Worm (Caenorhabditis elegans) whole organism, young adult: ENCODE data around the gene C55A6.1.

ENCODE experiments used
- B0019.2 ChIP-seq: fragments of 200-800 bp; sonication (Bioruptor generic); conservative IDR thresholded peaks from 2 replicates; pipeline ENCODE4 v1.3.6; 2022; ENCODE audit warnings: missing genetic modification reagents, missing genetic modification characterization, missing compliant biosample characterization
- B0336.3 ChIP-seq: fragments of 200-800 bp; sonication (Bioruptor generic); IDR thresholded peaks from 2 replicates; pipeline ENCODE4 v1.3.6; 2022; ENCODE audit warnings: missing genetic modification characterization, missing compliant biosample characterization
- D2030.7 ChIP-seq: fragments of 200-800 bp; sonication (Bioruptor generic); IDR thresholded peaks from 2 replicates; pipeline ENCODE4 v1.3.6; 2022; ENCODE audit warnings: missing genetic modification reagents, missing genetic modification characterization, missing compliant biosample characterization
- F33H1.4 ChIP-seq: fragments of 200-800 bp; sonication (Bioruptor generic); IDR thresholded peaks from 2 replicates; pipeline ENCODE4 v1.3.6; 2022; ENCODE audit warnings: missing genetic modification reagents, missing genetic modification characterization, missing compliant biosample characterization
- F49E8.2 ChIP-seq: sonication (generic microtip); optimal IDR thresholded peaks from 3 replicates; lab custom pipeline; 2017; ENCODE audit warnings: missing genetic modification characterization, mild to moderate bottlenecking, missing compliant biosample characterization, antibody characterized with exemption, moderate library complexity; ENCODE audit not compliant: insufficient read depth
- T26A5.8 ChIP-seq: sonication (generic microtip); optimal IDR thresholded peaks from 2 replicates; lab custom pipeline; 2016; ENCODE audit warnings: missing genetic modification characterization, missing compliant biosample characterization
- Y95B8A.8 ChIP-seq: fragments of 200-800 bp; sonication (Bioruptor generic); IDR thresholded peaks from 2 replicates; pipeline ENCODE4 v1.3.6; 2022; ENCODE audit warnings: missing genetic modification reagents, missing genetic modification characterization, missing compliant biosample characterization
- ZK185.1 ChIP-seq: sonication (generic microtip); optimal IDR thresholded peaks from 2 replicates; lab custom pipeline; 2016; ENCODE audit warnings: mild to moderate bottlenecking, missing genetic modification characterization, missing compliant biosample characterization; ENCODE audit not compliant: poor library complexity, severe bottlenecking
- ama-1 ChIP-seq, 3 experiments: fragments of 150-350 bp in 1 of 3; sonication (generic microtip) in 2 of 3; optimal IDR thresholded peaks; 2 replicates each; lab custom pipeline; 2014 to 2018; ENCODE audit warnings: missing biosample characterization in 2 of 3, missing genetic modification characterization in 2 of 3, missing genetic modification reagents in 2 of 3
- atf-7 ChIP-seq: sonication (generic microtip); optimal IDR thresholded peaks from 2 replicates; lab custom pipeline; 2017; ENCODE audit warnings: mild to moderate bottlenecking, missing genetic modification characterization, missing compliant biosample characterization
- attf-3 ChIP-seq: fragments of 200-800 bp; sonication (Bioruptor generic); conservative IDR thresholded peaks from 2 replicates; pipeline ENCODE4 v1.3.6; 2022; ENCODE audit warnings: missing genetic modification reagents, missing genetic modification characterization, missing compliant biosample characterization
- cebp-1 ChIP-seq, 2 experiments: fragments of 200-800 bp in 1 of 2; sonication (Bioruptor generic) in 1 of 2; sonication (generic microtip) in 1 of 2; IDR thresholded peaks in 1 of 2; optimal IDR thresholded peaks in 1 of 2; 2 replicates each; pipeline versions ENCODE4 v1.3.6 to Lab custom; 2017 to 2022; ENCODE audit warnings: missing compliant biosample characterization in 2 of 2, missing genetic modification characterization in 2 of 2, mild to moderate bottlenecking in 1 of 2, missing genetic modification reagents in 1 of 2, moderate library complexity in 1 of 2
- ceh-91 ChIP-seq: fragments of 200-800 bp; sonication (Bioruptor generic); IDR thresholded peaks from 2 replicates; pipeline ENCODE4 v1.3.6; 2022; ENCODE audit warnings: missing genetic modification reagents, missing genetic modification characterization, missing compliant biosample characterization
- dox-1 ChIP-seq: fragments of 200-800 bp; sonication (Bioruptor generic); IDR thresholded peaks from 2 replicates; pipeline ENCODE4 v1.3.6; 2022; ENCODE audit warnings: missing genetic modification reagents, missing genetic modification characterization, missing compliant biosample characterization
- dpl-1 ChIP-seq: fragments of 150-350 bp; optimal IDR thresholded peaks from 2 replicates; lab custom pipeline; 2014; ENCODE audit warnings: missing biosample characterization, missing genetic modification reagents, missing genetic modification characterization
- efl-1 ChIP-seq: fragments of 150-350 bp; optimal IDR thresholded peaks from 2 replicates; lab custom pipeline; 2014; ENCODE audit warnings: missing biosample characterization, missing genetic modification reagents, missing genetic modification characterization
- egrh-3 ChIP-seq: fragments of 200-800 bp; sonication (Bioruptor generic); IDR thresholded peaks from 2 replicates; pipeline ENCODE4 v1.3.6; 2022; ENCODE audit warnings: missing genetic modification reagents, missing genetic modification characterization, missing compliant biosample characterization
- ekl-4 ChIP-seq: fragments of 200-800 bp; sonication (Bioruptor generic); IDR thresholded peaks from 2 replicates; pipeline ENCODE4 v1.3.6; 2022; ENCODE audit warnings: missing genetic modification reagents, missing genetic modification characterization, missing compliant biosample characterization
- him-1 ChIP-seq: sonication (generic microtip); optimal IDR thresholded peaks from 2 replicates; lab custom pipeline; 2016; ENCODE audit warnings: missing genotype, missing genetic modification reagents, missing genetic modification characterization, missing compliant biosample characterization
- hmg-1.2 ChIP-seq: fragments of 200-800 bp; sonication (Bioruptor generic); IDR thresholded peaks from 2 replicates; pipeline ENCODE4 v1.3.6; 2022; ENCODE audit warnings: missing genetic modification reagents, missing genetic modification characterization, missing compliant biosample characterization
- hsf-1 ChIP-seq: fragments of 200-800 bp; sonication (Bioruptor generic); IDR thresholded peaks from 2 replicates; pipeline ENCODE4 v1.3.6; 2022; ENCODE audit warnings: missing genetic modification reagents, missing genetic modification characterization, missing compliant biosample characterization
- let-526 ChIP-seq: fragments of 200-800 bp; sonication (Bioruptor generic); IDR thresholded peaks from 2 replicates; pipeline ENCODE4 v1.3.6; 2022; ENCODE audit warnings: missing genetic modification reagents, missing genetic modification characterization, missing compliant biosample characterization
- lin-35 ChIP-seq, 3 experiments: fragments of 150-350 bp in 2 of 3; sonication (generic microtip) in 1 of 3; optimal IDR thresholded peaks; 2 replicates each; lab custom pipeline; 2014 to 2018; ENCODE audit warnings: missing biosample characterization in 3 of 3, missing genetic modification characterization in 3 of 3, missing genetic modification reagents in 3 of 3
- lin-40 ChIP-seq: sonication (generic microtip); optimal IDR thresholded peaks from 2 replicates; lab custom pipeline; 2016; ENCODE audit warnings: missing genetic modification characterization, mild to moderate bottlenecking, missing compliant biosample characterization, missing genotype, missing genetic modification reagents
- lin-54 ChIP-seq: fragments of 200-800 bp; sonication (Bioruptor generic); optimal IDR thresholded peaks from 2 replicates; lab custom pipeline; 2018; ENCODE audit warnings: mild to moderate bottlenecking, missing genetic modification characterization, missing compliant biosample characterization
- lsl-1 ChIP-seq: fragments of 200-800 bp; sonication (Bioruptor generic); optimal IDR thresholded peaks from 2 replicates; lab custom pipeline; 2018; ENCODE audit warnings: mild to moderate bottlenecking, missing genetic modification characterization, moderate library complexity, missing compliant biosample characterization
- madf-10 ChIP-seq: sonication (generic microtip); optimal IDR thresholded peaks from 2 replicates; lab custom pipeline; 2016; ENCODE audit warnings: mild to moderate bottlenecking, missing genetic modification characterization, missing compliant biosample characterization
- madf-6 ChIP-seq: fragments of 200-800 bp; sonication (Bioruptor generic); IDR thresholded peaks from 2 replicates; pipeline ENCODE4 v1.3.6; 2022; ENCODE audit warnings: missing genetic modification reagents, missing genetic modification characterization, missing compliant biosample characterization
- madf-8 ChIP-seq: fragments of 200-800 bp; sonication (Bioruptor generic); conservative IDR thresholded peaks from 2 replicates; pipeline ENCODE4 v1.3.6; 2022; ENCODE audit warnings: missing genetic modification reagents, missing genetic modification characterization, missing compliant biosample characterization
- nfyb-1 ChIP-seq: fragments of 200-800 bp; sonication (Bioruptor generic); IDR thresholded peaks from 2 replicates; pipeline ENCODE4 v1.3.6; 2022; ENCODE audit warnings: missing genetic modification reagents, missing genetic modification characterization, missing compliant biosample characterization
- nhr-120 ChIP-seq: fragments of 200-800 bp; sonication (Bioruptor generic); IDR thresholded peaks from 2 replicates; pipeline ENCODE4 v1.3.6; 2022; ENCODE audit warnings: missing genetic modification characterization, missing compliant biosample characterization
- nhr-90 ChIP-seq: sonication (generic microtip); optimal IDR thresholded peaks from 2 replicates; lab custom pipeline; 2016; ENCODE audit warnings: missing genotype, mild to moderate bottlenecking, missing genetic modification characterization, missing compliant biosample characterization
- rcor-1 ChIP-seq: fragments of 200-800 bp; sonication (Bioruptor generic); IDR thresholded peaks from 2 replicates; pipeline ENCODE4 v1.3.6; 2022; ENCODE audit warnings: missing genetic modification reagents, missing genetic modification characterization, missing compliant biosample characterization
- rpc-1 ChIP-seq, 2 experiments: fragments of 150-350 bp in 1 of 2; sonication (generic microtip) in 1 of 2; optimal IDR thresholded peaks; 2 replicates each; lab custom pipeline; 2014 to 2018; ENCODE audit warnings: missing biosample characterization in 1 of 2, missing genetic modification characterization in 1 of 2, missing genetic modification reagents in 1 of 2, missing genotype in 1 of 2
- snpc-3.4 ChIP-seq: sonication (generic microtip); optimal IDR thresholded peaks from 2 replicates; lab custom pipeline; 2017; ENCODE audit warnings: missing genetic modification characterization, mild to moderate bottlenecking, missing compliant biosample characterization, antibody characterized with exemption, moderate library complexity, missing genotype, missing genetic modification reagents
- snpc-4 ChIP-seq, 5 experiments: fragments of 150-350 bp in 1 of 5; sonication (generic microtip) in 4 of 5; optimal IDR thresholded peaks; 2 replicates each; lab custom pipeline; 2014 to 2018; ENCODE audit warnings: missing genetic modification characterization in 5 of 5, missing biosample characterization in 3 of 5, antibody characterized with exemption in 2 of 5, mild to moderate bottlenecking in 2 of 5, missing compliant biosample characterization in 2 of 5, missing genotype in 2 of 5, moderate library complexity in 2 of 5, missing genetic modification reagents in 1 of 5
- unc-130 ChIP-seq: sonication (generic microtip); optimal IDR thresholded peaks from 2 replicates; lab custom pipeline; 2016; ENCODE audit warnings: missing genetic modification reagents, missing genetic modification characterization, missing compliant biosample characterization
- xnd-1 ChIP-seq: sonication (generic microtip); optimal IDR thresholded peaks from 2 replicates; lab custom pipeline; 2016; ENCODE audit warnings: missing genotype, missing genetic modification reagents, missing genetic modification characterization, missing compliant biosample characterization
- ztf-18 ChIP-seq: sonication (generic microtip); optimal IDR thresholded peaks from 2 replicates; lab custom pipeline; 2016; ENCODE audit warnings: missing genotype, mild to moderate bottlenecking, missing genetic modification characterization, missing compliant biosample characterization

The C55A6.1 gene

ce11 chrV:11504853-11505397, at the start of gene C55A6.1, which contains the start of gene C55A6.10 (continued):
- TF ChIP-seq nhr-90 (tag; lab: Kevin White, UChicago) = peak; percentile 20
- TF ChIP-seq hsf-1 = peak; percentile 38
- TF ChIP-seq Y95B8A.8 (GFP tag; lab: Robert Waterston, UW) = peak; percentile 78; the same call in 1 of the 2 replicates
- TF ChIP-seq ekl-4 (GFP tag; lab: Robert Waterston, UW) = peak; percentile 90
- peak; percentile 97 for TF ChIP-seq nfyb-1 (GFP tag; lab: Robert Waterston, UW)
- peak; percentile 23 for TF ChIP-seq efl-1 (GFP tag; lab: Kevin White, UChicago)
- peak; percentile 86 for TF ChIP-seq ztf-18 (tag; lab: Kevin White, UChicago)
- peak; percentile 72; the same call in 1 of the 2 replicates for TF ChIP-seq B0019.2 (GFP tag; lab: Robert Waterston, UW)
- TF ChIP-seq hmg-1.2 (GFP tag; lab: Robert Waterston, UW) = peak; percentile 64; the same call in 1 of the 2 replicates
- 0 out of 2 replicates have a peak, but pooled peaks have one; percentile 32 for TF ChIP-seq cebp-1 (GFP tag; IDR thresholded peaks at IDR 0.05; lab: Robert Waterston, UW)
- TF ChIP-seq cebp-1 (tag; optimal IDR thresholded peaks at IDR 0.05; lab: Kevin White, UChicago) = peak; percentile 79
- TF ChIP-seq attf-3 (GFP tag; lab: Robert Waterston, UW) = peak; percentile 69
- peak; percentile 31 for TF ChIP-seq dpl-1 (GFP tag; lab: Kevin White, UChicago)
- peak; percentile 67; the same call in 1 of the 2 replicates for TF ChIP-seq let-526 (GFP tag; lab: Robert Waterston, UW)
- TF ChIP-seq egrh-3 = peak; percentile 69; the same call in 1 of the 2 replicates
- TF ChIP-seq B0336.3 (GFP tag; lab: Robert Waterston, UW) = 0 out of 2 replicates have a peak, but pooled peaks have one; percentile 54
- TF ChIP-seq madf-6 (GFP tag; lab: Robert Waterston, UW) = peak; percentile 71
- peak; percentile 64 for TF ChIP-seq F33H1.4 (GFP tag; lab: Robert Waterston, UW)
- peak; percentile 89 for TF ChIP-seq lin-40 (tag; lab: Kevin White, UChicago)
- TF ChIP-seq ZK185.1 (tag; lab: Kevin White, UChicago) = peak; percentile 64
- TF ChIP-seq F49E8.2 (tag; lab: Kevin White, UChicago) = peak; percentile 61
- TF ChIP-seq dox-1 (GFP tag; lab: Robert Waterston, UW) = peak; percentile 93
- TF ChIP-seq lin-54 (GFP tag; lab: Kevin White, UChicago) = peak; percentile 72
- peak; percentile 73 for TF ChIP-seq madf-10 (tag; lab: Kevin White, UChicago)

- TF ChIP-seq efl-1 (GFP tag; lab: Kevin White, UChicago) = peak; percentile 95
- TF ChIP-seq D2030.7 = peak; percentile 64
- no peak for TF ChIP-seq lin-40 (tag; lab: Kevin White, UChicago)
- no peak for TF ChIP-seq snpc-4 (GFP tag; optimal IDR thresholded peaks at IDR 0.05; lab: Kevin White, UChicago)
- peak in 1 of 4 experiments; percentile 49 for TF ChIP-seq snpc-4 (tag; optimal IDR thresholded peaks at IDR 0.05; lab: Kevin White, UChicago)
- TF ChIP-seq F33H1.4 (GFP tag; lab: Robert Waterston, UW) = peak; percentile 66
- TF ChIP-seq rcor-1 (GFP tag; lab: Robert Waterston, UW) = peak; percentile 72
- no peak for TF ChIP-seq rpc-1 (optimal IDR thresholded peaks at IDR 0.05; lab: Kevin White, UChicago)
- no peak for TF ChIP-seq rpc-1 (tag; optimal IDR thresholded peaks at IDR 0.05; lab: Kevin White, UChicago)
- TF ChIP-seq ceh-91 (GFP tag; lab: Robert Waterston, UW) = peak; percentile 79
- no peak for TF ChIP-seq nfyb-1 (GFP tag; lab: Robert Waterston, UW)
- peak; percentile 57 for TF ChIP-seq lin-54 (GFP tag; lab: Kevin White, UChicago)
- peak; percentile 49 for TF ChIP-seq snpc-3.4
- peak; percentile 80 for TF ChIP-seq lsl-1
- 0 out of 2 replicates have a peak, but pooled peaks have one; percentile 51 for TF ChIP-seq ekl-4 (GFP tag; lab: Robert Waterston, UW)
- no peak for TF ChIP-seq nhr-120 (GFP tag; lab: Robert Waterston, UW)
- peak; percentile 86 for TF ChIP-seq xnd-1 (tag; lab: Kevin White, UChicago)
- peak in 1 of 3 experiments; percentile 41 for TF ChIP-seq lin-35 (GFP tag; optimal IDR thresholded peaks at IDR 0.05; lab: Kevin White, UChicago)
- peak; percentile 95 for TF ChIP-seq madf-6 (GFP tag; lab: Robert Waterston, UW)
- TF ChIP-seq hmg-1.2 (GFP tag; lab: Robert Waterston, UW) = peak; percentile 28; the same call in 1 of the 2 replicates
- TF ChIP-seq ama-1 (optimal IDR thresholded peaks at IDR 0.05; lab: Kevin White, UChicago) = no peak
- TF ChIP-seq ama-1 (GFP tag; optimal IDR thresholded peaks at IDR 0.05; lab: Kevin White, UChicago) = no peak
- peak; percentile 60 for TF ChIP-seq unc-130 (GFP tag; lab: Kevin White, UChicago)
- TF ChIP-seq atf-7 = no peak
- peak; percentile 55 for TF ChIP-seq dox-1 (GFP tag; lab: Robert Waterston, UW)
- TF ChIP-seq dpl-1 (GFP tag; lab: Kevin White, UChicago) = peak; percentile 82
- TF ChIP-seq him-1 (tag; lab: Kevin White, UChicago) = peak; percentile 39
- TF ChIP-seq T26A5.8 = no peak
- TF ChIP-seq madf-8 (GFP tag; lab: Robert Waterston, UW) = peak; percentile 88
These were observed 49.5 kb upstream of the C55A6.1 start, which contains the start of gene duo-1 for ce11 chrV:11554260-11554659. duo-1 (plus strand) TSS chrV:11554630.
